Fruit fly (Drosophila melanogaster): ENCODE data around the gene CG13362.

CG13362 gene

DNA sequence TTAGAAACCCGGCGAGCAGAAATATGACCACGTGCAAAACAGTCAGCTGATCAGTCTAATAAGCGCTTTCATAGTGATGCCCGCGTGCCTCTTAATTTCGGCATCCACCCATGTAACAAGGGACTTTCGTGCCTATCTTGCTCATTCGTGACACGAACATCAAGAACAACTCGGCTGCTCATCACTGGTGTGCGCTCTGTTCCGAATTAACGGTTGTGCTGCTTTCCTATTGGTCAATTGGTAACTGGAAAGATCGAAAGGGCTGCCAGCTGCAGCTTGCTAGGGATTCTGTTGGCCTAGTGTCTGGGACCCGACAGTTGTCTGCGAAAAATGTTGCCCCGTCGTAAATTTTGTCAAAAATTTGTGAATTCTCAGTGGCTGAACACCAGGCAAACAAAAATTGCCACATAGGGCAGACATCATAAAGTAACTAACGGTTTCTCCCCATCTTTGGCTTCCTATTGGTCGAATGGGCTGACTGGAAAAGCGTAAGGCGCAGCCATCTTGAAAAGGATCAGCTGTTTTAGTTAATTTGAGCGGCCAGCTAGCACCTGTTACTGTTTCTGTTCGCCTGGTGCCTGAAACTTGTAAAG lies 45.4 kb upstream of the CG13362 start (continued):
- TF ChIP-seq prd (optimal IDR thresholded peaks at IDR 0.05) (no peak), prd (GFP tag; IDR thresholded peaks at IDR 0.05) (no peak), CG4360 (GFP tag; IDR thresholded peaks at IDR 0.05) (no peak), bcd (GFP tag; optimal IDR thresholded peaks at IDR 0.05) (no peak), Dip3 (GFP tag; optimal IDR thresholded peaks at IDR 0.05) (no peak), esg (GFP tag; conservative IDR thresholded peaks at IDR 0.05) (no peak), HmgD (GFP tag; optimal IDR thresholded peaks at IDR 0.05) (peak; percentile 18), fru (optimal IDR thresholded peaks at IDR 0.05) (no peak), CG8089 (GFP tag; optimal IDR thresholded peaks at IDR 0.05) (no peak), nerfin-1 (tag; optimal IDR thresholded peaks at IDR 0.05) (no peak), nom (GFP tag; optimal IDR thresholded peaks at IDR 0.05) (peak; percentile 38), Doc2 (GFP tag; IDR thresholded peaks at IDR 0.05) (no peak), CTCF (GFP tag; optimal IDR thresholded peaks at IDR 0.05) (no peak), pb (GFP tag; optimal IDR thresholded peaks at IDR 0.05) (no peak), Hsf (GFP tag; optimal IDR thresholded peaks at IDR 0.05) (no peak), Hand (GFP tag; optimal IDR thresholded peaks at IDR 0.05) (no peak), sens-2 (GFP tag; IDR thresholded peaks at IDR 0.05) (no peak), vnd (GFP tag; IDR thresholded peaks at IDR 0.05; ENCODE audit: partially characterized antibody) (peak; percentile 89), CG2678 (tag; optimal IDR thresholded peaks at IDR 0.05) (no peak), NfI (GFP tag; optimal IDR thresholded peaks at IDR 0.05) (peak; percentile 10), Fer3 (tag; optimal IDR thresholded peaks at IDR 0.05) (no peak), B-H2 (GFP tag; optimal IDR thresholded peaks at IDR 0.05) (peak; percentile 47), Opbp (GFP tag; IDR thresholded peaks at IDR 0.05; ENCODE audit: partially characterized antibody) (peak; percentile 94), CG16863 (GFP tag; optimal IDR thresholded peaks at IDR 0.05) (no peak), wor (GFP tag; IDR thresholded peaks at IDR 0.05) (no peak), trem (tag; optimal IDR thresholded peaks at IDR 0.05) (peak; percentile 23), slp2 (GFP tag; optimal IDR thresholded peaks at IDR 0.05) (no peak), Hmr (GFP tag; optimal IDR thresholded peaks at IDR 0.05) (peak; percentile 90), dmrt99B (tag; optimal IDR thresholded peaks at IDR 0.05) (no peak), CG17328 (GFP tag; IDR thresholded peaks at IDR 0.05) (no peak), Spps (tag; optimal IDR thresholded peaks at IDR 0.05) (no peak), Lpt (GFP tag; optimal IDR thresholded peaks at IDR 0.05) (no peak), gem (tag; optimal IDR thresholded peaks at IDR 0.05) (no peak), CG18011 (GFP tag; optimal IDR thresholded peaks at IDR 0.05) (no peak), CG18764 (GFP tag; optimal IDR thresholded peaks at IDR 0.05) (no peak), gt (GFP tag; IDR thresholded peaks at IDR 0.05) (no peak), bowl (GFP tag; IDR thresholded peaks at IDR 0.05) (no peak), CG11398 (GFP tag; optimal IDR thresholded peaks at IDR 0.05) (no peak), CG4854 (GFP tag; optimal IDR thresholded peaks at IDR 0.05) (no peak), twi (tag; optimal IDR thresholded peaks at IDR 0.05) (no peak), Camta (GFP tag; optimal IDR thresholded peaks at IDR 0.05) (no peak), emc (GFP tag; optimal IDR thresholded peaks at IDR 0.05) (no peak), CG17186 (GFP tag; optimal IDR thresholded peaks at IDR 0.05) (no peak), caup (GFP tag; optimal IDR thresholded peaks at IDR 0.05; ENCODE audit: severe bottlenecking) (no peak), fd3F (GFP tag; optimal IDR thresholded peaks at IDR 0.05) (no peak), grau (tag; optimal IDR thresholded peaks at IDR 0.05) (peak; percentile 22), HLH3B (GFP tag; IDR thresholded peaks at IDR 0.05) (no peak), aop (GFP tag; IDR thresholded peaks at IDR 0.05) (no peak), ems (GFP tag; optimal IDR thresholded peaks at IDR 0.05) (no peak), lmd (GFP tag; IDR thresholded peaks at IDR 0.05) (no peak), CG5245 (GFP tag; optimal IDR thresholded peaks at IDR 0.05) (no peak), CG12104 (GFP tag; optimal IDR thresholded peaks at IDR 0.05) (no peak), sr (GFP tag; IDR thresholded peaks at IDR 0.05) (no peak)
